Fruit fly (Drosophila melanogaster) whole organism, embryonic: ENCODE measurements around the gene CG13386.
A peak's percentile ranks its signal among the peaks of the same experiment; 100 is the strongest.

Source experiments
- Aef1 ChIP-seq: fragments of 200-800 bp; sonication (Bioruptor generic); IDR thresholded peaks from 3 replicates; pipeline ENCODE4 v1.3.6; 2022; ENCODE audit warnings: missing biosample characterization, missing genetic modification characterization
- B-H2 ChIP-seq: fragments of 200-800 bp; sonication (Bioruptor generic); optimal IDR thresholded peaks from 2 replicates; lab custom pipeline; 2018; ENCODE audit warnings: missing biosample characterization, mild to moderate bottlenecking, missing genetic modification characterization
- Blimp-1 ChIP-seq: fragments of 200-800 bp; sonication (Bioruptor generic); optimal IDR thresholded peaks from 3 replicates; lab custom pipeline; 2018; ENCODE audit warnings: missing biosample characterization, missing genetic modification characterization, mild to moderate bottlenecking, moderate library complexity, missing genetic modification reagents
- CG1024 ChIP-seq: fragments of 200-800 bp; sonication (Bioruptor generic); IDR thresholded peaks from 2 replicates; pipeline ENCODE4 v1.3.6; 2022; ENCODE audit warnings: missing biosample characterization, missing genetic modification characterization
- CG12071 ChIP-seq: fragments of 200-800 bp; sonication (Bioruptor generic); optimal IDR thresholded peaks from 3 replicates; lab custom pipeline; 2018; ENCODE audit warnings: missing biosample characterization, mild to moderate bottlenecking, missing genetic modification characterization
- CG12219 ChIP-seq: fragments of 200-800 bp; sonication (Bioruptor generic); optimal IDR thresholded peaks from 3 replicates; lab custom pipeline; 2018; ENCODE audit warnings: missing biosample characterization, mild to moderate bottlenecking, missing genetic modification characterization
- CG12744 ChIP-seq: fragments of 200-800 bp; sonication (Bioruptor generic); optimal IDR thresholded peaks from 2 replicates; lab custom pipeline; 2016; ENCODE audit warnings: missing biosample characterization, missing genetic modification characterization
- CG13296 ChIP-seq: fragments of 200-800 bp; sonication (Bioruptor generic); optimal IDR thresholded peaks from 3 replicates; lab custom pipeline; 2018; ENCODE audit warnings: missing biosample characterization, mild to moderate bottlenecking, missing genetic modification characterization
- CG13624 ChIP-seq: fragments of 200-800 bp; sonication (Bioruptor generic); optimal IDR thresholded peaks from 2 replicates; lab custom pipeline; 2016; ENCODE audit warnings: missing biosample characterization, missing genetic modification characterization
- CG14667 ChIP-seq: fragments of 200-800 bp; sonication (Bioruptor generic); IDR thresholded peaks from 2 replicates; pipeline ENCODE4 v1.3.6; 2022; ENCODE audit warnings: missing biosample characterization, missing genetic modification characterization
- CG15073 ChIP-seq: fragments of 200-800 bp; sonication (Bioruptor generic); optimal IDR thresholded peaks from 2 replicates; lab custom pipeline; 2016; ENCODE audit warnings: missing biosample characterization, missing genetic modification characterization
- CG15269 ChIP-seq: fragments of 200-800 bp; sonication (Bioruptor generic); optimal IDR thresholded peaks from 2 replicates; lab custom pipeline; 2018; ENCODE audit warnings: missing biosample characterization, mild to moderate bottlenecking, missing genetic modification characterization, moderate library complexity
- CG1602 ChIP-seq: fragments of 200-800 bp; sonication (Bioruptor generic); optimal IDR thresholded peaks from 3 replicates; lab custom pipeline; 2016; ENCODE audit warnings: missing biosample characterization, missing genetic modification characterization
- CG2889 ChIP-seq: fragments of 200-800 bp; sonication (Bioruptor generic); IDR thresholded peaks from 3 replicates; pipeline ENCODE4 v1.3.6; 2022; ENCODE audit warnings: missing biosample characterization, missing genetic modification characterization
- CG31365 ChIP-seq: fragments of 200-800 bp; sonication (Bioruptor generic); optimal IDR thresholded peaks from 2 replicates; lab custom pipeline; 2018; ENCODE audit warnings: missing biosample characterization, mild to moderate bottlenecking, missing genetic modification characterization
- CG31441 ChIP-seq: fragments of 200-800 bp; sonication (Bioruptor generic); IDR thresholded peaks from 2 replicates; pipeline ENCODE4 v1.3.6; 2022; ENCODE audit warnings: missing biosample characterization, missing genetic modification characterization
- CG4820 ChIP-seq: fragments of 200-800 bp; sonication (Bioruptor generic); optimal IDR thresholded peaks from 3 replicates; lab custom pipeline; 2016; ENCODE audit warnings: missing biosample characterization, missing genetic modification characterization
- CG6254 ChIP-seq: fragments of 200-800 bp; sonication (Bioruptor generic); optimal IDR thresholded peaks from 3 replicates; lab custom pipeline; 2017; ENCODE audit warnings: mild to moderate bottlenecking, missing biosample characterization, missing genetic modification reagents, missing genetic modification characterization
- CG6272 ChIP-seq: fragments of 200-800 bp; sonication (Bioruptor generic); IDR thresholded peaks from 2 replicates; pipeline ENCODE4 v1.3.6; 2022; ENCODE audit warnings: missing biosample characterization, missing genetic modification characterization
- CG6791 ChIP-seq: fragments of 200-800 bp; sonication (Bioruptor generic); IDR thresholded peaks from 3 replicates; pipeline ENCODE4 v1.3.6; 2022; ENCODE audit warnings: missing biosample characterization, missing genetic modification characterization; ENCODE audit not compliant: partially characterized antibody
- CG7271 ChIP-seq: fragments of 200-800 bp; sonication (Bioruptor generic); optimal IDR thresholded peaks from 2 replicates; lab custom pipeline; 2018; ENCODE audit warnings: missing biosample characterization, mild to moderate bottlenecking, missing genetic modification characterization, moderate library complexity
- CG7357 ChIP-seq: fragments of 200-800 bp; sonication (Bioruptor generic); IDR thresholded peaks from 3 replicates; pipeline ENCODE4 v1.3.6; 2022; ENCODE audit warnings: missing biosample characterization, missing genetic modification characterization
- CG7839 ChIP-seq: fragments of 200-800 bp; sonication (Bioruptor generic); optimal IDR thresholded peaks from 3 replicates; lab custom pipeline; 2018; ENCODE audit warnings: missing biosample characterization, mild to moderate bottlenecking, missing genetic modification characterization, moderate library complexity
- CG8924 ChIP-seq: fragments of 200-800 bp; optimal IDR thresholded peaks from 3 replicates; lab custom pipeline; 2019; ENCODE audit warnings: missing biosample characterization, mild to moderate bottlenecking, missing genetic modification characterization, moderate library complexity
- CG9215 ChIP-seq: fragments of 200-800 bp; sonication (Bioruptor generic); IDR thresholded peaks from 2 replicates; pipeline ENCODE4 v1.3.6; 2022; ENCODE audit warnings: missing biosample characterization, missing genetic modification characterization
- CG9876 ChIP-seq: fragments of 200-800 bp; sonication (Bioruptor generic); optimal IDR thresholded peaks from 2 replicates; lab custom pipeline; 2016; ENCODE audit warnings: missing biosample characterization, missing genetic modification characterization
- Chrac-16 ChIP-seq: fragments of 200-800 bp; sonication (Bioruptor generic); optimal IDR thresholded peaks from 3 replicates; lab custom pipeline; 2016; ENCODE audit warnings: missing biosample characterization, missing genetic modification characterization
- CkIIα-i1 ChIP-seq: fragments of 200-800 bp; sonication (Bioruptor generic); IDR thresholded peaks from 2 replicates; pipeline ENCODE4 v1.3.6; 2022; ENCODE audit warnings: missing biosample characterization, missing genetic modification characterization
- Ets97D ChIP-seq: fragments of 200-800 bp; sonication (Bioruptor generic); optimal IDR thresholded peaks from 3 replicates; lab custom pipeline; 2016; ENCODE audit warnings: missing biosample characterization, missing genetic modification characterization
- HLH3B ChIP-seq: fragments of 200-800 bp; sonication (Bioruptor generic); IDR thresholded peaks from 2 replicates; pipeline ENCODE4 v1.3.6; 2022; ENCODE audit warnings: missing biosample characterization, missing genetic modification characterization
- Hmr ChIP-seq: fragments of 200-800 bp; sonication (Bioruptor generic); optimal IDR thresholded peaks from 3 replicates; lab custom pipeline; 2017; ENCODE audit warnings: mild to moderate bottlenecking, missing biosample characterization, missing genetic modification reagents, missing genetic modification characterization
- Lhr ChIP-seq: fragments of 200-800 bp; sonication (Bioruptor generic); optimal IDR thresholded peaks from 3 replicates; lab custom pipeline; 2017; ENCODE audit warnings: mild to moderate bottlenecking, missing biosample characterization, missing genetic modification reagents, missing genetic modification characterization
- MBD-R2 ChIP-seq: fragments of 200-800 bp; sonication (Bioruptor generic); IDR thresholded peaks from 2 replicates; pipeline ENCODE4 v1.3.6; 2022; ENCODE audit warnings: missing biosample characterization, missing genetic modification characterization
- NK7.1 ChIP-seq: fragments of 200-800 bp; sonication (Bioruptor generic); optimal IDR thresholded peaks from 3 replicates; lab custom pipeline; 2016; ENCODE audit warnings: missing biosample characterization, missing genetic modification characterization
- Poxn ChIP-seq: fragments of 200-800 bp; sonication (Bioruptor generic); IDR thresholded peaks from 2 replicates; pipeline ENCODE4 v1.3.6; 2022; ENCODE audit warnings: missing biosample characterization, missing genetic modification characterization
- Ravus ChIP-seq: fragments of 200-800 bp; sonication (Bioruptor generic); IDR thresholded peaks from 2 replicates; pipeline ENCODE4 v1.3.6; 2022; ENCODE audit warnings: missing biosample characterization, missing genetic modification characterization
- ab ChIP-seq: fragments of 200-800 bp; sonication (Bioruptor generic); optimal IDR thresholded peaks from 2 replicates; lab custom pipeline; 2016; ENCODE audit warnings: missing biosample characterization, missing genetic modification characterization
- ase ChIP-seq: fragments of 200-800 bp; sonication (Bioruptor generic); IDR thresholded peaks from 3 replicates; pipeline ENCODE4 v1.3.6; 2022; ENCODE audit warnings: missing biosample characterization, missing genetic modification characterization
- bsh ChIP-seq, 2 experiments: fragments of 200-800 bp; sonication (Bioruptor generic); optimal IDR thresholded peaks; 2 replicates each; lab custom pipeline; 2017 to 2018; ENCODE audit warnings: mild to moderate bottlenecking in 2 of 2, missing biosample characterization in 2 of 2, missing genetic modification characterization in 2 of 2, moderate library complexity in 1 of 2
- chinmo ChIP-seq: fragments of 200-800 bp; sonication (Bioruptor generic); IDR thresholded peaks from 4 replicates; pipeline ENCODE4 v1.3.6; 2022; ENCODE audit warnings: missing biosample characterization, missing genetic modification characterization; ENCODE audit not compliant: partially characterized antibody
- dysf ChIP-seq: fragments of 200-800 bp; sonication (Bioruptor generic); IDR thresholded peaks from 3 replicates; pipeline ENCODE4 v1.3.6; 2022; ENCODE audit warnings: missing biosample characterization, missing genetic modification characterization
- gcm ChIP-seq: fragments of 200-800 bp; sonication (Bioruptor generic); optimal IDR thresholded peaks from 2 replicates; lab custom pipeline; 2019; ENCODE audit warnings: missing biosample characterization, mild to moderate bottlenecking, missing genetic modification characterization, moderate library complexity
- her ChIP-seq: fragments of 200-800 bp; sonication (Bioruptor generic); optimal IDR thresholded peaks from 2 replicates; lab custom pipeline; 2016; ENCODE audit warnings: missing biosample characterization, missing genetic modification characterization
- kay ChIP-seq: fragments of 200-800 bp; sonication (Bioruptor generic); optimal IDR thresholded peaks from 2 replicates; lab custom pipeline; 2016; ENCODE audit warnings: missing biosample characterization, missing genetic modification characterization
- org-1 ChIP-seq: fragments of 200-800 bp; sonication (Bioruptor generic); optimal IDR thresholded peaks from 2 replicates; lab custom pipeline; 2017; ENCODE audit warnings: missing biosample characterization, missing genetic modification characterization
- pan ChIP-seq, 4 experiments: fragments of >200 bp in 3 of 4; fragments of 200-800 bp in 1 of 4; sonication (Bioruptor generic) in 1 of 4; optimal IDR thresholded peaks in 3 of 4; IDR thresholded peaks in 1 of 4; 2 replicates each; pipeline versions ENCODE4 v1.3.6 to Lab custom; 2017 to 2022; ENCODE audit warnings: missing biosample characterization in 2 of 4, missing genetic modification characterization in 2 of 4, mixed read lengths in 1 of 4
- pfk ChIP-seq: fragments of 200-800 bp; sonication (Bioruptor generic); optimal IDR thresholded peaks from 2 replicates; lab custom pipeline; 2018; ENCODE audit warnings: missing biosample characterization, mild to moderate bottlenecking, missing genetic modification characterization, moderate library complexity
- usp ChIP-seq: fragments of >200 bp; optimal IDR thresholded peaks from 2 replicates; lab custom pipeline; 2017; ENCODE audit warnings: missing biosample characterization, missing genetic modification characterization

CG13386 gene

DNA sequence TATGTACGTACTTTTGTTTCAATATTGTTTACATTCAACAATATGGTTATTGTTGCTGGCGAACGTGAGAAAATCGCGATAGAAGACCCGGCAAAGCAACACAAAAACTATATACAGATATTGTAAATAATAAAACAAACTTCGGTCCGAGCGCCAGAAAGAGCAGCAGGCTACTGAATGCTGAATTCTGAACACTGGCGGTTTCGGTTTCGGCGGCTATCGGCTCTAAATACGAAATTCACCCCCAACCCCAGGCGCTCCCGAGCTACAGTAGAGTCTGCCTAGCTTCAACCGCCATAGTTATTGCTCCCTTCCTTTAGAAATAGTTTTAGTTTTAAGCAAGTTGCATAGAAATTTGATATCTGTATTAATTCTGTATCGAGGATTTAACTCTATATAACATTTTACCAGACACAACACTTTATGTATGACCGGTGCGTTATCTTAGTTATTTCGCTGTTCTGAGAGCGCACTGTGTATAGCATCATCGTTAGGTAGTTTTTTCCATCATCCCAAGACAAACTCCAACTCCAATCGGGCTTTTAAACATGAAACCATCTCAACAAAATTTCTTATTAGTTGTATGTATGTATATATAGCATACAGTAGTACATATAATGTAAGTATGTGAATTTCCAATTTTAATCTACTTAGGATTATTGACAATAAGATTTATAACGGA is 36.4 kb upstream of the CG13386 start, which contains the start of gene CG7627 (continued):
- TF ChIP-seq CG2889 (GFP tag; lab: Robert Waterston, UW) (peak; percentile 50; the same call in 1 of the 3 replicates), pfk (GFP tag; lab: Kevin White, UChicago) (no peak), HLH3B (GFP tag; lab: Robert Waterston, UW) (peak; percentile 81), CG6791 (GFP tag; lab: Robert Waterston, UW) (no peak), her (GFP tag; lab: Kevin White, UChicago) (peak; percentile 70), Hmr (peak; percentile 84), CG12219 (GFP tag; lab: Kevin White, UChicago) (peak; percentile 73), CG31441 (GFP tag; lab: Robert Waterston, UW) (peak; percentile 81), pan (optimal IDR thresholded peaks at IDR 0.05; lab: Kevin White, UChicago) (no peak), pan (GFP tag; optimal IDR thresholded peaks at IDR 0.05 in 1 of 2, IDR thresholded peaks at IDR 0.05 in 1 of 2) (peak in 1 of 2 experiments; percentile 83), CG13624 (GFP tag; lab: Kevin White, UChicago) (peak; percentile 45), CG13296 (GFP tag; lab: Kevin White, UChicago) (peak; percentile 67), CG7357 (peak; percentile 73; the same call in 2 of the 3 replicates), kay (peak; percentile 31), CG1602 (GFP tag; lab: Kevin White, UChicago) (peak; percentile 23), chinmo (GFP tag; lab: Robert Waterston, UW) (peak; percentile 74; the same call in 2 of the 4 replicates), Ravus (peak; percentile 54), CG15073 (GFP tag; lab: Kevin White, UChicago) (peak; percentile 15), ase (GFP tag; lab: Robert Waterston, UW) (peak; percentile 64; the same call in 2 of the 3 replicates), Blimp-1 (GFP tag; lab: Kevin White, UChicago) (peak; percentile 66), Chrac-16 (GFP tag; lab: Kevin White, UChicago) (peak; percentile 62), B-H2 (GFP tag; lab: Kevin White, UChicago) (peak; percentile 70), CG8924 (peak; percentile 61), CG15269 (tag; lab: Kevin White, UChicago) (peak; percentile 76), CG6272 (GFP tag; lab: Robert Waterston, UW) (peak; percentile 58), usp (GFP tag; lab: Kevin White, UChicago) (no peak), CG7839 (peak; percentile 80), CG31365 (tag; lab: Kevin White, UChicago) (peak; percentile 59), CG12071 (peak; percentile 32), ab (GFP tag; lab: Kevin White, UChicago) (peak; percentile 72), gcm (GFP tag; lab: Kevin White, UChicago) (peak; percentile 48), CG7271 (tag; lab: Kevin White, UChicago) (no peak), CG6254 (GFP tag; lab: Kevin White, UChicago) (peak; percentile 12), Lhr (GFP tag; lab: Kevin White, UChicago) (no peak), CG4820 (GFP tag; lab: Kevin White, UChicago) (peak; percentile 72), org-1 (GFP tag; lab: Kevin White, UChicago) (peak; percentile 59), Poxn (GFP tag; lab: Robert Waterston, UW) (peak; percentile 70), CG14667 (peak; percentile 82; the same call in 1 of the 2 replicates), Ets97D (GFP tag; lab: Kevin White, UChicago) (peak; percentile 42), bsh (GFP tag; optimal IDR thresholded peaks at IDR 0.05; lab: Kevin White, UChicago) (peak in 1 of 2 experiments; percentile 72), Aef1 (GFP tag; lab: Robert Waterston, UW) (peak; percentile 75), dysf (peak; percentile 86), CG9876 (GFP tag; lab: Kevin White, UChicago) (peak; percentile 35), NK7.1 (GFP tag; lab: Kevin White, UChicago) (peak; percentile 63), CG1024 (GFP tag; lab: Robert Waterston, UW) (peak; percentile 46; the same call in 1 of the 2 replicates), MBD-R2 (GFP tag; lab: Robert Waterston, UW) (no peak; the same call in 1 of the 2 replicates), CkIIα-i1 (GFP tag; lab: Robert Waterston, UW) (0 out of 2 replicates have a peak, but pooled peaks have one; percentile 37), CG12744 (GFP tag; lab: Kevin White, UChicago) (peak; percentile 6), CG9215 (GFP tag; lab: Robert Waterston, UW) (peak; percentile 69)
